Fruit fly (Drosophila melanogaster): ENCODE results near the gene CG7443.

CG7443 gene

dm6 chr3R:8354969-8355368 lies 30.9 kb downstream of the CG7443 start (continued):
- TF ChIP-seq Atf6 (GFP tag; IDR thresholded peaks at IDR 0.05) (no peak), z (GFP tag; IDR thresholded peaks at IDR 0.05) (no peak), emc (GFP tag; optimal IDR thresholded peaks at IDR 0.05) (no peak), fu2 (GFP tag; optimal IDR thresholded peaks at IDR 0.05) (no peak), CG7987 (GFP tag; optimal IDR thresholded peaks at IDR 0.05) (no peak), CG3847 (GFP tag; IDR thresholded peaks at IDR 0.05) (no peak), pnt (GFP tag; optimal IDR thresholded peaks at IDR 0.05) (no peak), Hr39 (optimal IDR thresholded peaks at IDR 0.05) (no peak), CG8765 (GFP tag; IDR thresholded peaks at IDR 0.05) (no peak), sna (GFP tag; IDR thresholded peaks at IDR 0.05; ENCODE audit: partially characterized antibody) (no peak), CG31441 (GFP tag; IDR thresholded peaks at IDR 0.05) (no peak), Fer1 (GFP tag; optimal IDR thresholded peaks at IDR 0.05) (no peak), Bgb (GFP tag; IDR thresholded peaks at IDR 0.05; ENCODE audit: partially characterized antibody) (no peak), NC2β (GFP tag; optimal IDR thresholded peaks at IDR 0.05) (no peak), Stat92E (GFP tag; optimal IDR thresholded peaks at IDR 0.05) (no peak), B-H2 (GFP tag; optimal IDR thresholded peaks at IDR 0.05) (no peak), Neu2 (GFP tag; optimal IDR thresholded peaks at IDR 0.05; ENCODE audit: borderline replicate concordance) (no peak), CHES-1-like (GFP tag; optimal IDR thresholded peaks at IDR 0.05) (no peak), eve (GFP tag; optimal IDR thresholded peaks at IDR 0.05) (no peak), crol (GFP tag; IDR thresholded peaks at IDR 0.05) (no peak), Nf-YC (tag; optimal IDR thresholded peaks at IDR 0.05) (no peak), CG13123 (GFP tag; optimal IDR thresholded peaks at IDR 0.05) (no peak), jing (GFP tag; optimal IDR thresholded peaks at IDR 0.05) (peak; percentile 36), croc (GFP tag; conservative IDR thresholded peaks at IDR 0.05) (no peak; the same call in 2 of the 3 replicates), CG14050 (GFP tag; IDR thresholded peaks at IDR 0.05) (peak; percentile 61; the same call in 1 of the 3 replicates), CG7271 (tag; optimal IDR thresholded peaks at IDR 0.05) (no peak), NFAT (GFP tag; IDR thresholded peaks at IDR 0.05) (no peak), Gug (GFP tag; IDR thresholded peaks at IDR 0.05) (no peak), bab2 (GFP tag; optimal IDR thresholded peaks at IDR 0.05) (no peak), CG10267 (tag; optimal IDR thresholded peaks at IDR 0.05) (no peak), bcd (GFP tag; optimal IDR thresholded peaks at IDR 0.05) (no peak), CG2712 (tag; optimal IDR thresholded peaks at IDR 0.05) (no peak), Hr51 (GFP tag; optimal IDR thresholded peaks at IDR 0.05) (peak in 1 of 2 experiments; percentile 73), CG8290 (GFP tag; optimal IDR thresholded peaks at IDR 0.05) (no peak), CG8290 (tag; optimal IDR thresholded peaks at IDR 0.05) (no peak), tap (tag; optimal IDR thresholded peaks at IDR 0.05) (peak; percentile 51), Poxn (GFP tag; IDR thresholded peaks at IDR 0.05) (no peak), ash1 (GFP tag; optimal IDR thresholded peaks at IDR 0.05) (no peak), slbo (GFP tag; IDR thresholded peaks at IDR 0.05) (0 out of 2 replicates have a peak, but pooled peaks have one; percentile 7), Hmx (GFP tag; optimal IDR thresholded peaks at IDR 0.05) (no peak), Myb (GFP tag; optimal IDR thresholded peaks at IDR 0.05) (no peak), Adf1 (GFP tag; IDR thresholded peaks at IDR 0.05) (no peak), Ets97D (GFP tag; optimal IDR thresholded peaks at IDR 0.05) (no peak), Oaz (GFP tag; IDR thresholded peaks at IDR 0.05) (0 out of 2 replicates have a peak, but pooled peaks have one; percentile 4), CG11093 (GFP tag; IDR thresholded peaks at IDR 0.05) (no peak), sisA (GFP tag; IDR thresholded peaks at IDR 0.05) (peak; percentile 41; the same call in 1 of the 2 replicates), ERR (GFP tag; optimal IDR thresholded peaks at IDR 0.05) (no peak), Hey (tag; optimal IDR thresholded peaks at IDR 0.05) (no peak), Ada2b (GFP tag; IDR thresholded peaks at IDR 0.05) (peak; percentile 40; the same call in 1 of the 2 replicates), Xbp1 (GFP tag; optimal IDR thresholded peaks at IDR 0.05) (peak; percentile 4), CG8359 (GFP tag; optimal IDR thresholded peaks at IDR 0.05; ENCODE audit: borderline replicate concordance) (no peak), H2.0 (GFP tag; IDR thresholded peaks at IDR 0.05) (0 out of 2 replicates have a peak, but pooled peaks have one; percentile 12), H15 (GFP tag; IDR thresholded peaks at IDR 0.05) (no peak)
